Fruit fly (Drosophila melanogaster) whole organism, embryonic: ENCODE results near the gene Coq7.

Source experiments
- Abd-B ChIP-seq: fragments of 200-800 bp; sonication (Bioruptor generic); optimal IDR thresholded peaks from 2 replicates; lab custom pipeline; 2018; ENCODE audit warnings: missing biosample characterization, mild to moderate bottlenecking, missing genetic modification characterization, moderate library complexity
- CG10267 ChIP-seq: fragments of 200-800 bp; sonication (Bioruptor generic); optimal IDR thresholded peaks from 2 replicates; lab custom pipeline; 2018; ENCODE audit warnings: missing biosample characterization, mild to moderate bottlenecking, missing genetic modification characterization, moderate library complexity
- CG10543 ChIP-seq: fragments of 200-800 bp; sonication (Bioruptor generic); optimal IDR thresholded peaks from 3 replicates; lab custom pipeline; 2017; ENCODE audit warnings: missing biosample characterization, mild to moderate bottlenecking, missing genetic modification characterization, moderate library complexity
- CG10979 ChIP-seq: fragments of 200-800 bp; sonication (Bioruptor generic); optimal IDR thresholded peaks from 2 replicates; lab custom pipeline; 2018; ENCODE audit warnings: missing biosample characterization, mild to moderate bottlenecking, missing genetic modification characterization, moderate library complexity
- CG12942 ChIP-seq: fragments of 200-800 bp; sonication (Bioruptor generic); optimal IDR thresholded peaks from 3 replicates; lab custom pipeline; 2016; ENCODE audit warnings: missing biosample characterization, missing genetic modification characterization
- CG13624 ChIP-seq: fragments of 200-800 bp; sonication (Bioruptor generic); optimal IDR thresholded peaks from 2 replicates; lab custom pipeline; 2016; ENCODE audit warnings: missing biosample characterization, missing genetic modification characterization
- CG1647 ChIP-seq: fragments of 200-800 bp; sonication (Bioruptor generic); optimal IDR thresholded peaks from 3 replicates; lab custom pipeline; 2016; ENCODE audit warnings: missing biosample characterization, missing genetic modification characterization
- CG16779 ChIP-seq: fragments of 200-800 bp; sonication (Bioruptor generic); IDR thresholded peaks from 2 replicates; pipeline ENCODE4 v1.3.6; 2022; ENCODE audit warnings: missing biosample characterization, missing genetic modification characterization
- CG18476 ChIP-seq: fragments of 200-800 bp; sonication (Bioruptor generic); optimal IDR thresholded peaks from 2 replicates; lab custom pipeline; 2016; ENCODE audit warnings: missing biosample characterization, mild to moderate bottlenecking, missing genetic modification characterization
- CG18764 ChIP-seq: fragments of 200-800 bp; sonication (Bioruptor generic); optimal IDR thresholded peaks from 3 replicates; lab custom pipeline; 2016; ENCODE audit warnings: missing biosample characterization, missing genetic modification characterization
- CG2116 ChIP-seq: fragments of 200-800 bp; sonication (Bioruptor generic); optimal IDR thresholded peaks from 3 replicates; lab custom pipeline; 2018; ENCODE audit warnings: missing biosample characterization, mild to moderate bottlenecking, missing genetic modification characterization
- CG30020 ChIP-seq: fragments of 200-800 bp; optimal IDR thresholded peaks from 2 replicates; lab custom pipeline; 2019; ENCODE audit warnings: missing biosample characterization, mild to moderate bottlenecking, missing genetic modification characterization, moderate library complexity
- CG33213 ChIP-seq: fragments of 200-800 bp; sonication (Bioruptor generic); optimal IDR thresholded peaks from 3 replicates; lab custom pipeline; 2016; ENCODE audit warnings: missing biosample characterization, missing genetic modification characterization
- CG33557 ChIP-seq: fragments of 200-800 bp; sonication (Bioruptor generic); optimal IDR thresholded peaks from 2 replicates; lab custom pipeline; 2019; ENCODE audit warnings: missing biosample characterization, mild to moderate bottlenecking, missing genetic modification characterization, moderate library complexity
- CG4282 ChIP-seq: fragments of 200-800 bp; sonication (Bioruptor generic); optimal IDR thresholded peaks from 2 replicates; lab custom pipeline; 2016; ENCODE audit warnings: missing biosample characterization, missing genetic modification characterization
- CG4617 ChIP-seq: fragments of 200-800 bp; sonication (Bioruptor generic); optimal IDR thresholded peaks from 3 replicates; lab custom pipeline; 2016; ENCODE audit warnings: missing biosample characterization, missing genetic modification characterization, borderline replicate concordance
- CG6254 ChIP-seq: fragments of 200-800 bp; sonication (Bioruptor generic); optimal IDR thresholded peaks from 3 replicates; lab custom pipeline; 2017; ENCODE audit warnings: mild to moderate bottlenecking, missing biosample characterization, missing genetic modification reagents, missing genetic modification characterization
- CG9797 ChIP-seq: fragments of 200-800 bp; sonication (Bioruptor generic); optimal IDR thresholded peaks from 3 replicates; lab custom pipeline; 2018; ENCODE audit warnings: missing biosample characterization, mild to moderate bottlenecking, missing genetic modification characterization
- Dbx ChIP-seq: fragments of 200-800 bp; sonication (Bioruptor generic); IDR thresholded peaks from 3 replicates; pipeline ENCODE4 v1.3.6; 2022; ENCODE audit warnings: missing biosample characterization, missing genetic modification characterization
- Dref ChIP-seq: fragments of 200-800 bp; sonication (Bioruptor generic); IDR thresholded peaks from 2 replicates; pipeline ENCODE4 v1.3.6; 2022; ENCODE audit warnings: missing biosample characterization, missing genetic modification characterization
- Drgx ChIP-seq: fragments of 200-800 bp; sonication (Bioruptor generic); IDR thresholded peaks from 2 replicates; pipeline ENCODE4 v1.3.6; 2022; ENCODE audit warnings: missing biosample characterization, missing genetic modification characterization
- H2.0 ChIP-seq: fragments of 200-800 bp; sonication (Bioruptor generic); IDR thresholded peaks from 2 replicates; pipeline ENCODE4 v1.3.6; 2022; ENCODE audit warnings: missing biosample characterization, missing genetic modification characterization
- Hr39 ChIP-seq: fragments of >200 bp; optimal IDR thresholded peaks from 2 replicates; lab custom pipeline; 2017
- Hr78 ChIP-seq, 2 experiments: fragments of 200-800 bp in 1 of 2; fragments of >200 bp in 1 of 2; sonication (Bioruptor generic) in 1 of 2; optimal IDR thresholded peaks; 2 replicates each; lab custom pipeline; 2017 to 2019; ENCODE audit warnings: missing biosample characterization in 2 of 2, missing genetic modification characterization in 2 of 2, mild to moderate bottlenecking in 1 of 2, moderate library complexity in 1 of 2
- Jarid2 ChIP-seq: fragments of 200-800 bp; sonication (Bioruptor generic); optimal IDR thresholded peaks from 3 replicates; lab custom pipeline; 2017; ENCODE audit warnings: mild to moderate bottlenecking, missing biosample characterization, missing genetic modification reagents, missing genetic modification characterization
- Lhr ChIP-seq: fragments of 200-800 bp; sonication (Bioruptor generic); optimal IDR thresholded peaks from 3 replicates; lab custom pipeline; 2017; ENCODE audit warnings: mild to moderate bottlenecking, missing biosample characterization, missing genetic modification reagents, missing genetic modification characterization
- NC2α ChIP-seq: fragments of 200-800 bp; sonication (Bioruptor generic); optimal IDR thresholded peaks from 2 replicates; lab custom pipeline; 2016; ENCODE audit warnings: missing biosample characterization, missing genetic modification characterization
- Ravus ChIP-seq: fragments of 200-800 bp; sonication (Bioruptor generic); IDR thresholded peaks from 2 replicates; pipeline ENCODE4 v1.3.6; 2022; ENCODE audit warnings: missing biosample characterization, missing genetic modification characterization
- Ssrp ChIP-seq: fragments of 200-800 bp; sonication (Bioruptor generic); optimal IDR thresholded peaks from 2 replicates; lab custom pipeline; 2018; ENCODE audit warnings: missing biosample characterization, mild to moderate bottlenecking, missing genetic modification characterization, moderate library complexity
- aop ChIP-seq: fragments of 200-800 bp; sonication (Bioruptor generic); IDR thresholded peaks from 2 replicates; pipeline ENCODE4 v1.3.6; 2022; ENCODE audit warnings: missing biosample characterization, missing genetic modification characterization
- bbx ChIP-seq: fragments of 200-800 bp; sonication (Bioruptor generic); IDR thresholded peaks from 2 replicates; pipeline ENCODE4 v1.3.6; 2022; ENCODE audit warnings: missing biosample characterization, missing genetic modification characterization; ENCODE audit not compliant: partially characterized antibody
- btn ChIP-seq: fragments of 200-800 bp; sonication (Bioruptor generic); optimal IDR thresholded peaks from 2 replicates; lab custom pipeline; 2016; ENCODE audit warnings: missing biosample characterization, missing genetic modification characterization
- crc ChIP-seq: fragments of 200-800 bp; sonication (Bioruptor generic); optimal IDR thresholded peaks from 2 replicates; lab custom pipeline; 2016; ENCODE audit warnings: missing biosample characterization, missing genetic modification characterization
- dimm ChIP-seq: fragments of 200-800 bp; sonication (Bioruptor generic); IDR thresholded peaks from 2 replicates; pipeline ENCODE4 v1.3.6; 2022; ENCODE audit warnings: missing biosample characterization, missing genetic modification characterization
- emc ChIP-seq: fragments of 200-800 bp; sonication (Bioruptor generic); optimal IDR thresholded peaks from 2 replicates; lab custom pipeline; 2016; ENCODE audit warnings: missing biosample characterization, missing genetic modification characterization
- en ChIP-seq: fragments of 200-800 bp; sonication (Bioruptor generic); optimal IDR thresholded peaks from 2 replicates; lab custom pipeline; 2016; ENCODE audit warnings: missing biosample characterization, missing genetic modification characterization
- ewg ChIP-seq: fragments of 200-800 bp; sonication (Bioruptor generic); optimal IDR thresholded peaks from 3 replicates; lab custom pipeline; 2017; ENCODE audit warnings: mild to moderate bottlenecking, missing biosample characterization, missing genetic modification reagents, missing genetic modification characterization
- hb ChIP-seq: fragments of 200-800 bp; sonication (Bioruptor generic); IDR thresholded peaks from 3 replicates; pipeline ENCODE4 v1.3.6; 2022; ENCODE audit warnings: missing biosample characterization, missing genetic modification characterization; ENCODE audit not compliant: partially characterized antibody
- her ChIP-seq: fragments of 200-800 bp; sonication (Bioruptor generic); optimal IDR thresholded peaks from 2 replicates; lab custom pipeline; 2016; ENCODE audit warnings: missing biosample characterization, missing genetic modification characterization
- knrl ChIP-seq: fragments of 200-800 bp; sonication (Bioruptor generic); IDR thresholded peaks from 3 replicates; pipeline ENCODE4 v1.3.6; 2022; ENCODE audit warnings: missing biosample characterization, missing genetic modification characterization; ENCODE audit not compliant: partially characterized antibody
- maf-S ChIP-seq: fragments of 200-800 bp; sonication (Bioruptor generic); optimal IDR thresholded peaks from 2 replicates; lab custom pipeline; 2016; ENCODE audit warnings: missing biosample characterization, missing genetic modification characterization
- nau ChIP-seq: fragments of 200-800 bp; sonication (Bioruptor generic); optimal IDR thresholded peaks from 3 replicates; lab custom pipeline; 2017; ENCODE audit warnings: missing biosample characterization, mild to moderate bottlenecking, missing genetic modification characterization, missing genetic modification reagents
- nerfin-2 ChIP-seq: fragments of 200-800 bp; sonication (Bioruptor generic); IDR thresholded peaks from 2 replicates; pipeline ENCODE4 v1.3.6; 2022; ENCODE audit warnings: missing biosample characterization, missing genetic modification characterization; ENCODE audit not compliant: partially characterized antibody
- prd ChIP-seq, 3 experiments: fragments of >200 bp in 2 of 3; fragments of 200-800 bp in 1 of 3; sonication (Bioruptor generic) in 1 of 3; optimal IDR thresholded peaks in 2 of 3; IDR thresholded peaks in 1 of 3; 2 replicates in 2 of 3; 3 replicates in 1 of 3; pipeline versions ENCODE4 v1.3.6 to Lab custom; 2017 to 2022; ENCODE audit warnings: missing biosample characterization in 1 of 3, missing genetic modification characterization in 1 of 3
- row ChIP-seq: fragments of 200-800 bp; sonication (Bioruptor generic); IDR thresholded peaks from 3 replicates; pipeline ENCODE4 v1.3.6; 2022; ENCODE audit warnings: missing biosample characterization, missing genetic modification characterization
- sima ChIP-seq: fragments of 200-800 bp; sonication (Bioruptor generic); optimal IDR thresholded peaks from 2 replicates; lab custom pipeline; 2016; ENCODE audit warnings: missing biosample characterization, missing genetic modification characterization
- sisA ChIP-seq: fragments of 200-800 bp; sonication (Bioruptor generic); IDR thresholded peaks from 2 replicates; pipeline ENCODE4 v1.3.6; 2022; ENCODE audit warnings: missing biosample characterization, missing genetic modification characterization
- tll ChIP-seq, 2 experiments: fragments of 200-800 bp in 1 of 2; fragments of >200 bp in 1 of 2; sonication (Bioruptor generic) in 1 of 2; optimal IDR thresholded peaks; 2 replicates each; lab custom pipeline; 2017 to 2019; ENCODE audit warnings: missing biosample characterization in 2 of 2, missing genetic modification characterization in 2 of 2, mild to moderate bottlenecking in 1 of 2, moderate library complexity in 1 of 2
- zen2 ChIP-seq: fragments of 200-800 bp; sonication (Bioruptor generic); IDR thresholded peaks from 3 replicates; pipeline ENCODE4 v1.3.6; 2022; ENCODE audit warnings: missing biosample characterization, missing genetic modification characterization; ENCODE audit not compliant: partially characterized antibody

The Coq7 gene

dm6 chrX:6756175-6756718 lies 14.8 kb upstream of the Coq7 start, which contains the start of gene sov (continued):
- TF ChIP-seq CG10979 (tag; lab: Kevin White, UChicago) = no peak
- peak; percentile 83; the same call in 2 of the 3 replicates for TF ChIP-seq hb (GFP tag; lab: Robert Waterston, UW)
- TF ChIP-seq nau = no peak
- TF ChIP-seq CG33213 = peak; percentile 85
- peak; percentile 74 for TF ChIP-seq bbx (GFP tag; lab: Robert Waterston, UW)
- no peak for TF ChIP-seq dimm (GFP tag; lab: Robert Waterston, UW)
- no peak for TF ChIP-seq sisA (GFP tag; lab: Robert Waterston, UW)
- TF ChIP-seq Jarid2 (GFP tag; lab: Kevin White, UChicago) = peak; percentile 18
- TF ChIP-seq Ravus (GFP tag; lab: Robert Waterston, UW) = no peak
- no peak for TF ChIP-seq Hr78 (GFP tag; optimal IDR thresholded peaks at IDR 0.05; lab: Kevin White, UChicago)
- TF ChIP-seq CG12942 = no peak
- TF ChIP-seq btn = no peak
- no peak for TF ChIP-seq Drgx (GFP tag; lab: Robert Waterston, UW)
- peak; percentile 19 for TF ChIP-seq CG10543
- TF ChIP-seq CG4282 (GFP tag; lab: Kevin White, UChicago) = peak; percentile 1
- TF ChIP-seq CG6254 (GFP tag; lab: Kevin White, UChicago) = no peak
- peak; percentile 59 for TF ChIP-seq ewg (GFP tag; lab: Kevin White, UChicago)
- no peak for TF ChIP-seq tll (GFP tag; optimal IDR thresholded peaks at IDR 0.05; lab: Kevin White, UChicago)
- TF ChIP-seq emc = no peak
- peak; percentile 64; the same call in 2 of the 3 replicates for TF ChIP-seq row
- TF ChIP-seq Dref (GFP tag; lab: Robert Waterston, UW) = peak; percentile 61
- peak; percentile 45 for TF ChIP-seq CG10267 (tag; lab: Kevin White, UChicago)
- peak; percentile 73; the same call in 1 of the 2 replicates for TF ChIP-seq nerfin-2
- no peak for TF ChIP-seq maf-S (GFP tag; lab: Kevin White, UChicago)
- peak; percentile 65 for TF ChIP-seq CG2116 (GFP tag; lab: Kevin White, UChicago)
- TF ChIP-seq CG1647 (GFP tag; lab: Kevin White, UChicago) = no peak
- TF ChIP-seq zen2 (GFP tag; lab: Robert Waterston, UW) = peak; percentile 80; the same call in 1 of the 3 replicates
- TF ChIP-seq Dbx (GFP tag; lab: Robert Waterston, UW) = no peak
- peak; percentile 62 for TF ChIP-seq her (GFP tag; lab: Kevin White, UChicago)
- TF ChIP-seq CG13624 (GFP tag; lab: Kevin White, UChicago) = peak; percentile 59
- TF ChIP-seq knrl (GFP tag; lab: Robert Waterston, UW) = peak; percentile 92
- TF ChIP-seq CG33557 = no peak
- TF ChIP-seq Lhr = peak; percentile 88
- TF ChIP-seq CG4617 (GFP tag; lab: Kevin White, UChicago) = no peak
- no peak for TF ChIP-seq crc
- TF ChIP-seq prd (optimal IDR thresholded peaks at IDR 0.05; lab: Kevin White, UChicago) = no peak
- TF ChIP-seq prd (GFP tag; IDR thresholded peaks at IDR 0.05; lab: Robert Waterston, UW) = no peak
- no peak for TF ChIP-seq sima
- TF ChIP-seq CG30020 = peak; percentile 37
- TF ChIP-seq Hr39 (lab: Kevin White, UChicago) = no peak
- TF ChIP-seq NC2α (GFP tag; lab: Kevin White, UChicago) = no peak
- TF ChIP-seq H2.0 = no peak
- TF ChIP-seq en (GFP tag; lab: Kevin White, UChicago) = no peak
- peak; percentile 60 for TF ChIP-seq CG9797
- TF ChIP-seq CG18764 (GFP tag; lab: Kevin White, UChicago) = no peak
- no peak for TF ChIP-seq CG18476 (GFP tag; lab: Kevin White, UChicago)
- no peak for TF ChIP-seq CG16779 (GFP tag; lab: Robert Waterston, UW)
- TF ChIP-seq aop (GFP tag; lab: Robert Waterston, UW) = no peak
- no peak for TF ChIP-seq Ssrp
- TF ChIP-seq Abd-B = no peak
